Worm (Caenorhabditis elegans) whole organism, late embryonic: ENCODE measurements around the gene ost-1.

Experiments used
- ahr-1 ChIP-seq: sonication (generic microtip); optimal IDR thresholded peaks from 2 replicates; lab custom pipeline; 2016; ENCODE audit warnings: missing genetic modification characterization, missing compliant biosample characterization
- dve-1 ChIP-seq: sonication (generic microtip); optimal IDR thresholded peaks from 2 replicates; lab custom pipeline; 2017; ENCODE audit warnings: antibody characterized with exemption, mild to moderate bottlenecking, missing genetic modification characterization, missing compliant biosample characterization
- pha-4 ChIP-seq: fragments of 150-350 bp; optimal IDR thresholded peaks from 2 replicates; lab custom pipeline; 2018; ENCODE audit warnings: missing biosample characterization, missing genetic modification reagents, missing genetic modification characterization
- pqm-1 ChIP-seq: sonication (generic microtip); optimal IDR thresholded peaks from 2 replicates; lab custom pipeline; 2016; ENCODE audit warnings: missing genetic modification characterization, missing compliant biosample characterization
- pros-1 ChIP-seq: fragments of 150-350 bp; optimal IDR thresholded peaks from 2 replicates; lab custom pipeline; 2014; ENCODE audit warnings: missing biosample characterization, missing genetic modification reagents, missing genetic modification characterization
- sox-4 ChIP-seq: sonication (generic microtip); optimal IDR thresholded peaks from 2 replicates; lab custom pipeline; 2017; ENCODE audit warnings: mild to moderate bottlenecking, missing genetic modification characterization, inconsistent platforms, missing compliant biosample characterization
- unc-3 ChIP-seq, 2 experiments: fragments of 200-800 bp in 1 of 2; sonication (Bioruptor generic) in 1 of 2; sonication (generic microtip) in 1 of 2; conservative IDR thresholded peaks in 1 of 2; optimal IDR thresholded peaks in 1 of 2; 2 replicates each; pipeline versions ENCODE4 v1.3.6 to Lab custom; 2016 to 2022; ENCODE audit warnings: missing compliant biosample characterization in 2 of 2, missing genetic modification characterization in 2 of 2, missing genetic modification reagents in 1 of 2

ce11 chrIV:1065569-1065968 is 41.6 kb upstream of the ost-1 start:
- no peak for TF ChIP-seq pros-1 (tag; lab: Kevin White, UChicago)
- no peak for TF ChIP-seq unc-3 (GFP tag; conservative IDR thresholded peaks at IDR 0.05; lab: Robert Waterston, UW)
- TF ChIP-seq unc-3 (tag; optimal IDR thresholded peaks at IDR 0.05; lab: Kevin White, UChicago): no peak
- no peak for TF ChIP-seq sox-4 (tag; lab: Kevin White, UChicago)
- no peak for TF ChIP-seq dve-1
- TF ChIP-seq pha-4 (tag; lab: Kevin White, UChicago): no peak
- no peak for TF ChIP-seq pqm-1 (tag; lab: Kevin White, UChicago)
- TF ChIP-seq ahr-1 (tag; lab: Kevin White, UChicago): no peak
